Worm (Caenorhabditis elegans) whole organism, L4 larva: ENCODE measurements around the gene daf-12.
A peak's percentile ranks its signal among the peaks of the same experiment; 100 is the strongest.

Experiments
- F49E8.2 ChIP-seq: sonication (generic microtip); optimal IDR thresholded peaks from 2 replicates; lab custom pipeline; 2016; ENCODE audit warnings: missing compliant biosample characterization, mild to moderate bottlenecking, missing genetic modification characterization, borderline replicate concordance
- R02D3.7 ChIP-seq: fragments of 150-350 bp; sonication (generic microtip); optimal IDR thresholded peaks from 3 replicates; lab custom pipeline; 2014; ENCODE audit warnings: missing biosample characterization, missing genetic modification characterization
- T20F7.1 ChIP-seq: fragments of 200-800 bp; sonication (Bioruptor generic); optimal IDR thresholded peaks from 2 replicates; lab custom pipeline; 2018; ENCODE audit warnings: mild to moderate bottlenecking, missing genetic modification characterization, missing compliant biosample characterization
- Y105C5A.15 ChIP-seq: fragments of 200-800 bp; sonication (Bioruptor generic); IDR thresholded peaks from 2 replicates; pipeline ENCODE4 v1.3.6; 2022; ENCODE audit warnings: missing genetic modification characterization, missing compliant biosample characterization
- Y75B8A.6 ChIP-seq: fragments of 200-800 bp; sonication (Bioruptor generic); IDR thresholded peaks from 2 replicates; pipeline ENCODE4 v1.3.6; 2022; ENCODE audit warnings: missing genetic modification reagents, missing genetic modification characterization, missing compliant biosample characterization
- aha-1 ChIP-seq: fragments of 150-350 bp; peaks from one replicate; lab custom pipeline; 2014; ENCODE audit warnings: missing biosample characterization, missing genetic modification characterization
- aly-2 ChIP-seq: sonication (generic microtip); optimal IDR thresholded peaks from 2 replicates; lab custom pipeline; 2018; ENCODE audit warnings: missing biosample characterization, missing genetic modification characterization
- ama-1 ChIP-seq: fragments of 150-350 bp; optimal IDR thresholded peaks from 2 replicates; lab custom pipeline; 2014; ENCODE audit warnings: inconsistent platforms, mixed read lengths
- ceh-28 ChIP-seq: fragments of 150-350 bp; optimal IDR thresholded peaks from 2 replicates; lab custom pipeline; 2014; ENCODE audit warnings: missing biosample characterization, missing genetic modification reagents, missing genetic modification characterization
- ceh-82 ChIP-seq: sonication (generic microtip); optimal IDR thresholded peaks from 2 replicates; lab custom pipeline; 2017; ENCODE audit warnings: missing biosample characterization, missing genetic modification characterization
- ces-1 ChIP-seq: fragments of 150-350 bp; sonication (generic microtip); optimal IDR thresholded peaks from 4 replicates; lab custom pipeline; 2014; ENCODE audit warnings: missing biosample characterization, missing genetic modification reagents, missing genetic modification characterization
- daf-19 ChIP-seq: fragments of 200-800 bp; sonication (Bioruptor generic); conservative IDR thresholded peaks from 2 replicates; pipeline ENCODE4 v1.3.6; 2022; ENCODE audit warnings: missing genetic modification characterization, missing compliant biosample characterization
- dpl-1 ChIP-seq: fragments of 150-350 bp; optimal IDR thresholded peaks from 2 replicates; lab custom pipeline; 2014; ENCODE audit warnings: missing biosample characterization, missing genetic modification reagents, missing genetic modification characterization
- hlh-11 ChIP-seq: fragments of 200-800 bp; sonication (Bioruptor generic); optimal IDR thresholded peaks from 2 replicates; lab custom pipeline; 2018; ENCODE audit warnings: mild to moderate bottlenecking, missing genetic modification characterization, missing compliant biosample characterization
- hlh-30 ChIP-seq: sonication (generic microtip); optimal IDR thresholded peaks from 2 replicates; lab custom pipeline; 2017; ENCODE audit warnings: antibody characterized with exemption, mild to moderate bottlenecking, missing genetic modification characterization, missing compliant biosample characterization; ENCODE audit not compliant: insufficient read depth
- lin-1 ChIP-seq: fragments of 200-800 bp; sonication (Bioruptor generic); IDR thresholded peaks from 2 replicates; pipeline ENCODE4 v1.3.6; 2022; ENCODE audit warnings: missing genetic modification reagents, missing genetic modification characterization, missing compliant biosample characterization
- lin-38 ChIP-seq: fragments of 200-800 bp; sonication (Bioruptor generic); IDR thresholded peaks from 2 replicates; pipeline ENCODE4 v1.3.6; 2022; ENCODE audit warnings: missing genetic modification reagents, missing genetic modification characterization, missing compliant biosample characterization
- lir-3 ChIP-seq: sonication (generic microtip); optimal IDR thresholded peaks from 2 replicates; lab custom pipeline; 2016; ENCODE audit warnings: mild to moderate bottlenecking, missing genetic modification characterization, missing compliant biosample characterization
- lsy-2 ChIP-seq, 2 experiments: fragments of 150-350 bp in 1 of 2; sonication (generic microtip) in 1 of 2; optimal IDR thresholded peaks; 2 replicates each; lab custom pipeline; 2014 to 2017; ENCODE audit warnings: missing biosample characterization in 2 of 2, missing genetic modification characterization in 2 of 2
- mdl-1 ChIP-seq, 2 experiments: fragments of 150-350 bp in 1 of 2; sonication (generic microtip) in 1 of 2; optimal IDR thresholded peaks; 2 replicates each; lab custom pipeline; 2014 to 2017; ENCODE audit warnings: missing biosample characterization in 2 of 2, missing genetic modification characterization in 2 of 2
- mep-1 ChIP-seq: fragments of 150-350 bp; sonication (generic microtip); optimal IDR thresholded peaks from 3 replicates; lab custom pipeline; 2014; ENCODE audit warnings: missing biosample characterization, missing genetic modification characterization
- mes-2 ChIP-seq: sonication (generic microtip); optimal IDR thresholded peaks from 2 replicates; lab custom pipeline; 2016; ENCODE audit warnings: missing genotype, mild to moderate bottlenecking, missing genetic modification characterization, missing compliant biosample characterization; ENCODE audit not compliant: poor library complexity, severe bottlenecking
- nhr-102 ChIP-seq: sonication (generic microtip); optimal IDR thresholded peaks from 2 replicates; lab custom pipeline; 2016; ENCODE audit warnings: mild to moderate bottlenecking, missing genetic modification characterization, moderate library complexity, missing compliant biosample characterization
- nhr-11 ChIP-seq: fragments of 150-350 bp; optimal IDR thresholded peaks from 2 replicates; lab custom pipeline; 2014; ENCODE audit warnings: missing biosample characterization, missing genetic modification characterization
- nhr-28 ChIP-seq: fragments of 150-350 bp; optimal IDR thresholded peaks from 2 replicates; lab custom pipeline; 2014; ENCODE audit warnings: missing biosample characterization, missing genetic modification characterization
- nhr-77 ChIP-seq: fragments of 150-350 bp; optimal IDR thresholded peaks from 2 replicates; lab custom pipeline; 2014; ENCODE audit warnings: missing biosample characterization, missing genetic modification characterization
- pqm-1 ChIP-seq: sonication (generic microtip); optimal IDR thresholded peaks from 2 replicates; lab custom pipeline; 2017; ENCODE audit warnings: missing biosample characterization, missing genetic modification characterization
- rbr-2 ChIP-seq: sonication (generic microtip); optimal IDR thresholded peaks from 2 replicates; lab custom pipeline; 2016; ENCODE audit warnings: missing genotype, missing genetic modification characterization, missing compliant biosample characterization
- saeg-2 ChIP-seq: fragments of 200-800 bp; sonication (Bioruptor generic); IDR thresholded peaks from 2 replicates; pipeline ENCODE4 v1.3.6; 2022; ENCODE audit warnings: missing genetic modification reagents, missing genetic modification characterization, missing compliant biosample characterization
- set-16 ChIP-seq: fragments of 200-800 bp; sonication (Bioruptor generic); IDR thresholded peaks from 2 replicates; pipeline ENCODE4 v1.3.6; 2022; ENCODE audit warnings: missing genetic modification reagents, missing genetic modification characterization, missing compliant biosample characterization
- skn-1 ChIP-seq: fragments of 150-350 bp; optimal IDR thresholded peaks from 2 replicates; lab custom pipeline; 2014; ENCODE audit warnings: missing biosample characterization, missing genetic modification characterization
- tag-97 ChIP-seq: fragments of 200-800 bp; sonication (Bioruptor generic); IDR thresholded peaks from 2 replicates; pipeline ENCODE4 v1.3.6; 2022; ENCODE audit warnings: missing genetic modification characterization, missing compliant biosample characterization
- unc-62 ChIP-seq, 3 experiments: fragments of 150-350 bp in 1 of 3; sonication (generic microtip); optimal IDR thresholded peaks in 2 of 3; peaks in 1 of 3; 1 replicate in 1 of 3; 2 replicates in 2 of 3; lab custom pipeline; 2014 to 2017; ENCODE audit warnings: missing biosample characterization in 3 of 3, missing genetic modification characterization in 3 of 3, missing genetic modification reagents in 3 of 3, missing genotype in 1 of 3
- zag-1 ChIP-seq: fragments of 150-350 bp; optimal IDR thresholded peaks from 2 replicates; lab custom pipeline; 2014; ENCODE audit warnings: missing biosample characterization, missing genetic modification characterization
- zfp-2 ChIP-seq: sonication (generic microtip); optimal IDR thresholded peaks from 2 replicates; lab custom pipeline; 2016; ENCODE audit warnings: mild to moderate bottlenecking, missing genetic modification characterization, missing compliant biosample characterization
- ztf-11 ChIP-seq: fragments of 150-350 bp; optimal IDR thresholded peaks from 2 replicates; lab custom pipeline; 2014; ENCODE audit warnings: missing biosample characterization, missing genetic modification characterization
- ztf-7 ChIP-seq: fragments of 150-350 bp; optimal IDR thresholded peaks from 2 replicates; lab custom pipeline; 2014; ENCODE audit warnings: missing biosample characterization, missing genetic modification characterization

Gene daf-12

ce11 chrX:10667424-10668291 lies 31.9 kb downstream of the daf-12 start (continued):
- TF ChIP-seq Y105C5A.15 (peak; percentile 72; the same call in 1 of the 2 replicates), rbr-2 (tag; lab: Kevin White, UChicago) (no peak), hlh-11 (peak; percentile 25), nhr-77 (tag; lab: Kevin White, UChicago) (peak; percentile 39), unc-62 (GFP tag; optimal IDR thresholded peaks at IDR 0.05 in 1 of 2; lab: Kevin White, UChicago) (no peak), unc-62 (tag; optimal IDR thresholded peaks at IDR 0.05; lab: Kevin White, UChicago) (no peak), ceh-82 (tag; lab: Kevin White, UChicago) (no peak), R02D3.7 (no peak), set-16 (GFP tag; lab: Robert Waterston, UW) (no peak)
- TF ChIP-seq, all 104 proteins: peak for 44

DNA sequence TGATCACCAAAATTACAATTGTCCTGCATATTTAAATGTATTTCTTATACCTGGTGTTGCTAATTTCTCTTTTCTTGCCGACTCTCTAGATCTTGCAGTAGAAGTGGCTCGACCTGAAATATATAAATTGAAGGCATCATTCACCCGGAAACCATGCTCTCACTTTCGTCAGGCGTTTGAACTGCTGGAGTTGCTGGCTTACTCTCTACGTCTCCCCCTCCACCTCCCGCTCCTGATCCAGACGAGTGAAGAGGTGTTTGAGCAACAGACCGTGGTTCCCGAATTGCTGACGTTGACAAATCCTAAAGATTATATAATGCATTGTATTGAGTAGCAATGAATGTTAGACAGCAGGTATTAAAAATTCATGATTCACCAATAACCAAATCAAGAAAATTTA lies 34.5 kb downstream of the daf-12 start:
- TF ChIP-seq tag-97 (GFP tag; lab: Robert Waterston, UW) (0 out of 2 replicates have a peak, but pooled peaks have one; percentile 56), zag-1 (tag; lab: Kevin White, UChicago) (no peak), lin-38 (GFP tag; lab: Robert Waterston, UW) (no peak), nhr-28 (tag; lab: Kevin White, UChicago) (no peak), hlh-30 (no peak), zfp-2 (no peak), F49E8.2 (tag; lab: Kevin White, UChicago) (no peak), aly-2 (tag; lab: Kevin White, UChicago) (no peak), aha-1 (tag; lab: Kevin White, UChicago) (peak; percentile 95), skn-1 (tag; lab: Kevin White, UChicago) (no peak), dpl-1 (GFP tag; lab: Kevin White, UChicago) (no peak)

- no peak for TF ChIP-seq ceh-82 (tag; lab: Kevin White, UChicago)
- TF ChIP-seq ztf-11, result no peak
- TF ChIP-seq lin-38 (GFP tag; lab: Robert Waterston, UW), result no peak
- no peak for TF ChIP-seq F49E8.2 (tag; lab: Kevin White, UChicago)
- TF ChIP-seq mep-1 (tag; lab: Kevin White, UChicago), result no peak
- no peak for TF ChIP-seq T20F7.1
These were observed 38.5 kb downstream of the daf-12 start, which contains the start of gene F13E6.2 for ce11 chrX:10674199-10674598. TSS of gene F13E6.2 (minus strand) at chrX:10674299.

DNA sequence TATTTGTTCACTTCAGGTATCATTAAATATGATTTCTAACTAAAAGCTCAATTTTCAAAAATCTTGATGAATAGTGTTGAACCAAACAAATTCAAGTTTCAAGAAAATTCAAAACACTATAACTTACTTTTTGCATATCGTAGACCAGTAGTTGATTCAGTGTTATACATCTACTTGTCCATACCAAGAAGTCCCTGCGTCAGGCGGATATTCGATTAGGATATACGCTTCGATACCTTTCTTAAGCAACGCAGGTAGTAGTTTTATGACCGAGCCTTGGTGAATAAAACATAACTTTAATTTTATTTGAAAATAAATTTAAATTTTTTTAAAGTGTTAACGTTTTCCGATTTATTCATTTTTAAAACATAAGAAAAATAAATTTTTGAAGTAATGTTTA lies 39.7 kb downstream of the daf-12 start:
- TF ChIP-seq mep-1 (tag; lab: Kevin White, UChicago) (peak; percentile 35), lsy-2 (tag; optimal IDR thresholded peaks at IDR 0.05; lab: Kevin White, UChicago) (peak in 1 of 2 experiments; percentile 28), ama-1 (lab: Kevin White, UChicago) (no peak)

ce11 chrX:10675952-10676351 lies 40.2 kb downstream of the daf-12 start:
- no peak for TF ChIP-seq ces-1 (GFP tag; lab: Kevin White, UChicago)
- peak in 1 of 2 experiments; percentile 77 for TF ChIP-seq unc-62 (GFP tag; optimal IDR thresholded peaks at IDR 0.05 in 1 of 2; lab: Kevin White, UChicago)
- no peak for TF ChIP-seq unc-62 (tag; optimal IDR thresholded peaks at IDR 0.05; lab: Kevin White, UChicago)

DNA sequence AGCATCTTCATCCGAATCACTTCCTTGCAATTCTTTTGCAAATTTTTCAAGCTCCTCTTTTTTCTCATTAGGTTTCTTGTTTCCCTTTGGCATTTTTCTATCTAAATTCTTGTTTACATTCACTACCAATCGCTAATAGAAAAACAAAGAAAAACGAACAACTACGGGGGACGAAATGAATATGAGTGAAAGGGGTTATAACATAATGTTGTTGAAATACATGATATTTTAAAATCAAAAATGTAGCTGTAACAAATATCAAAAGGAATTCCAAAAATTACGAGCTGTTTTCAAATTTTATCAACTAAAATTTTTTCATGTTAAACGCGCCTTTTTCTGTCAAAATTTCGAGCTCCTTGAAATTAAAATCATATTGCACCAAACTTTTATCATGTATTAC lies 41.3 kb downstream of the daf-12 start, which contains the start of gene F13E6.1:
F13E6.1 (minus strand) TSS at position 101 of the 400 bp plus-strand sequence.
- TF ChIP-seq saeg-2 (no peak), aha-1 (tag; lab: Kevin White, UChicago) (peak; percentile 50)

- TF ChIP-seq nhr-28 (tag; lab: Kevin White, UChicago) (peak; percentile 63), daf-19 (GFP tag; lab: Robert Waterston, UW) (no peak), ztf-7 (peak; percentile 51), ceh-28 (tag; lab: Kevin White, UChicago) (peak; percentile 67), Y75B8A.6 (GFP tag; lab: Robert Waterston, UW) (no peak), pqm-1 (peak; percentile 39), lin-1 (GFP tag; lab: Robert Waterston, UW) (peak; percentile 24; the same call in 1 of the 2 replicates), mes-2 (peak; percentile 62), nhr-11 (no peak), lir-3 (no peak), hlh-11 (peak; percentile 50), nhr-102 (tag; lab: Kevin White, UChicago) (peak; percentile 0), ama-1 (lab: Kevin White, UChicago) (peak; percentile 22), aha-1 (tag; lab: Kevin White, UChicago) (peak; percentile 64), unc-62 (GFP tag; optimal IDR thresholded peaks at IDR 0.05 in 1 of 2; lab: Kevin White, UChicago) (no peak), unc-62 (tag; optimal IDR thresholded peaks at IDR 0.05; lab: Kevin White, UChicago) (no peak), mdl-1 (tag; optimal IDR thresholded peaks at IDR 0.05; lab: Kevin White, UChicago) (no peak)
These were observed 41.8 kb downstream of the daf-12 start for ce11 chrX:10677552-10677951.
